Worm (Caenorhabditis elegans) whole organism, L2 larva: ENCODE measurements around the gene dohh-1.

Source experiments
- ZK546.5 ChIP-seq: sonication (generic microtip); optimal IDR thresholded peaks from 2 replicates; lab custom pipeline; 2017; ENCODE audit warnings: missing biosample characterization, missing genetic modification characterization
- aly-2 ChIP-seq: fragments of 150-350 bp; optimal IDR thresholded peaks from 2 replicates; lab custom pipeline; 2014; ENCODE audit warnings: missing biosample characterization, missing genetic modification characterization
- ama-1 ChIP-seq: fragments of 150-350 bp; optimal IDR thresholded peaks from 2 replicates; lab custom pipeline; 2018; ENCODE audit warnings: inconsistent platforms
- ceh-16 ChIP-seq: fragments of 150-350 bp; optimal IDR thresholded peaks from 2 replicates; lab custom pipeline; 2014; ENCODE audit warnings: missing biosample characterization, missing genetic modification characterization
- elt-1 ChIP-seq: fragments of 150-350 bp; optimal IDR thresholded peaks from 2 replicates; lab custom pipeline; 2014; ENCODE audit warnings: missing biosample characterization, missing genetic modification characterization
- fos-1 ChIP-seq: fragments of 150-350 bp; optimal IDR thresholded peaks from 2 replicates; lab custom pipeline; 2014; ENCODE audit warnings: missing biosample characterization, missing genetic modification characterization
- gmeb-1 ChIP-seq: fragments of 150-350 bp; optimal IDR thresholded peaks from 2 replicates; lab custom pipeline; 2014; ENCODE audit warnings: missing biosample characterization, missing genetic modification characterization
- lin-13 ChIP-seq: fragments of 150-350 bp; optimal IDR thresholded peaks from 2 replicates; lab custom pipeline; 2014; ENCODE audit warnings: missing biosample characterization, missing genetic modification reagents, missing genetic modification characterization
- nhr-6 ChIP-seq: fragments of 150-350 bp; optimal IDR thresholded peaks from 2 replicates; lab custom pipeline; 2014; ENCODE audit warnings: missing biosample characterization, missing genetic modification characterization
- peb-1 ChIP-seq: fragments of 150-350 bp; optimal IDR thresholded peaks from 2 replicates; lab custom pipeline; 2014; ENCODE audit warnings: missing biosample characterization, missing genetic modification characterization
- sem-4 ChIP-seq: fragments of 150-350 bp; optimal IDR thresholded peaks from 2 replicates; lab custom pipeline; 2014; ENCODE audit warnings: missing biosample characterization, missing genetic modification reagents, missing genetic modification characterization
- skn-1 ChIP-seq: sonication (generic microtip); optimal IDR thresholded peaks from 2 replicates; lab custom pipeline; 2017; ENCODE audit warnings: missing biosample characterization, missing genetic modification characterization
- zag-1 ChIP-seq: fragments of 150-350 bp; optimal IDR thresholded peaks from 2 replicates; lab custom pipeline; 2014; ENCODE audit warnings: missing biosample characterization, missing genetic modification characterization
- ztf-11 ChIP-seq: sonication (generic microtip); optimal IDR thresholded peaks from 2 replicates; lab custom pipeline; 2017; ENCODE audit warnings: missing biosample characterization, missing genetic modification characterization

DNA sequence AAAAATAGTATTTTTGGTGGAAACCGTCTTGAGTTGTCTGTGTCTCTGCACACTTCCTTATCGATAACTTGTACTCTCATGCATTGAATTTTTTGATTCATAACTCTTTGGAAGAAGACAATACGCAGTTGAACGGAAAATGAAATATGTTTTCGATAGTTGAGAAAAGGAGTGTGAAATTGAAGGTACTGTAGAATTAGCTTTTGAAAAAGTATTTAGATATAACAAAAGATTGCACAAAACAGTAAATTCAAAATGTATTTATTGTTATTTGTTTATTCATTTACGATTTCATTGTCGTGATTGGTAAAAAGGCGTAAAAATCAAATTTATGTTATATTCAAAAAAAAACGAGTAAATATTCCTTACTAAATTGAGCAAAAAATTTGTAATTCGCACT lies 16.7 kb downstream of the dohh-1 start, which contains the start of gene C14A4.7:
- no peak for TF ChIP-seq skn-1 (tag; lab: Kevin White, UChicago)
- TF ChIP-seq ama-1, result no peak
- no peak for TF ChIP-seq ceh-16 (tag; lab: Kevin White, UChicago)
- no peak for TF ChIP-seq peb-1 (tag; lab: Kevin White, UChicago)
- no peak for TF ChIP-seq lin-13 (GFP tag; lab: Kevin White, UChicago)
- no peak for TF ChIP-seq sem-4
- TF ChIP-seq fos-1 (tag; lab: Kevin White, UChicago), result peak; percentile 37
- no peak for TF ChIP-seq ZK546.5
- TF ChIP-seq nhr-6 (tag; lab: Kevin White, UChicago), result no peak
- TF ChIP-seq ztf-11 (tag; lab: Kevin White, UChicago), result no peak
- no peak for TF ChIP-seq zag-1 (tag; lab: Kevin White, UChicago)
- TF ChIP-seq elt-1, result no peak
- no peak for TF ChIP-seq aly-2 (tag; lab: Kevin White, UChicago)
- no peak for TF ChIP-seq gmeb-1 (tag; lab: Kevin White, UChicago)
